Worm (Caenorhabditis elegans): ENCODE results near the gene lipl-2.

Gene lipl-2

DNA sequence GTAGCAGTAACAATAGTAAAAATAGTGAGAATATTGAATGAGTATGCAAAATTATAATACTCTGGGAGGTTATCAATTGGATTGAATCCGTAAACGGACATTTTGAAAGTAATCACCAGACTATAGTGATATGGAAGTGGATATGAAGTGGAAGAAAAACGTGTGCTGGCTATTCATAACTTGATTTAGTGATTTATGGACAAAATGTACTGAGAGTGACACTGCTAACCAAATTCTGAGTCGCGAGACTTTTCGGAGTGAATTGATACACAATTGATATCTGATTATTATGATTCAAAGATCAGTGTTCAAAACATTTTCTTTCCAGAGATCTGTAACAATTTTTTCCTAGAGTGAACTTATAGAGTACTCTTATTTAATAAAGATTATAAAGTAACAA lies 44.6 kb downstream of the lipl-2 start, which contains the start of gene sru-38:
Gene sru-38 (minus strand): TSS at position 101 of the 400 bp plus-strand sequence.
- TF ChIP-seq sea-1 (GFP tag; conservative IDR thresholded peaks at IDR 0.05) (no peak), F13C5.2 (tag; optimal IDR thresholded peaks at IDR 0.05) (no peak), aly-1 (tag; optimal IDR thresholded peaks at IDR 0.05) (no peak), scrt-1 (GFP tag; IDR thresholded peaks at IDR 0.05) (no peak)

DNA sequence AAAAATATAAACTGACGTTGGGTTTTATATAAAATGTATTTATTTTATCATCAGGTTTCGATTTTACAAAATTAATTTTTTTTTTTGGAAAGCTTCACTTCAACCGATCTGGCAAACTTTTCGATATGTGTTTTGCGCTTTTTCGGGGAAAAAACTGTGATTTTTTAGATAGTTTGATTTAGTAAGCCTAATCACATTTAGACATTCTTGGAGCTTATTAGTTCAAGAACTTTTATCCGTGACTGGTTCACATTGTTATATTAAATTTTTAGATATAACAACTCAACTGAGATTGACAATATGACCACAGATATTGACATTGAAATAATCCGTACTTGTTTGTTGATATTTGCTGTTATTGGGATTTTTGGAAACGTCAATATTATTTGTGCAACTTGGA lies 46.3 kb downstream of the lipl-2 start, which contains the start of gene srsx-21:
Gene srsx-21 (plus strand): TSS at position 301 of the 400 bp plus-strand sequence.
- no peak for TF ChIP-seq sea-1 (GFP tag; conservative IDR thresholded peaks at IDR 0.05)
- no peak for TF ChIP-seq ceh-36 (tag; optimal IDR thresholded peaks at IDR 0.05)
- no peak for TF ChIP-seq tbx-11 (GFP tag; IDR thresholded peaks at IDR 0.05)
- no peak for TF ChIP-seq hnd-1 (tag; optimal IDR thresholded peaks at IDR 0.05)
- TF ChIP-seq hmg-4 (GFP tag; optimal IDR thresholded peaks at IDR 0.05) = no peak
- TF ChIP-seq scrt-1 (GFP tag; IDR thresholded peaks at IDR 0.05) = no peak
- no peak for TF ChIP-seq ets-7 (tag; optimal IDR thresholded peaks at IDR 0.05)
- no peak for TF ChIP-seq B0310.2 (tag; optimal IDR thresholded peaks at IDR 0.05)
- no peak for TF ChIP-seq ceh-13 (GFP tag; optimal IDR thresholded peaks at IDR 0.05)
- no peak for TF ChIP-seq ama-1 (optimal IDR thresholded peaks at IDR 0.05)
- TF ChIP-seq pes-1 (GFP tag; IDR thresholded peaks at IDR 0.05) = no peak
- no peak for TF ChIP-seq tbx-37 (GFP tag; conservative IDR thresholded peaks at IDR 0.05)
- TF ChIP-seq flt-1 (GFP tag; IDR thresholded peaks at IDR 0.05) = no peak
- TF ChIP-seq aly-1 (tag; optimal IDR thresholded peaks at IDR 0.05) = no peak
- TF ChIP-seq F13C5.2 (tag; optimal IDR thresholded peaks at IDR 0.05) = no peak
- TF ChIP-seq hmbx-1 (tag; optimal IDR thresholded peaks at IDR 0.05) = no peak
- TF ChIP-seq tra-4 (tag; optimal IDR thresholded peaks at IDR 0.05) = no peak

DNA sequence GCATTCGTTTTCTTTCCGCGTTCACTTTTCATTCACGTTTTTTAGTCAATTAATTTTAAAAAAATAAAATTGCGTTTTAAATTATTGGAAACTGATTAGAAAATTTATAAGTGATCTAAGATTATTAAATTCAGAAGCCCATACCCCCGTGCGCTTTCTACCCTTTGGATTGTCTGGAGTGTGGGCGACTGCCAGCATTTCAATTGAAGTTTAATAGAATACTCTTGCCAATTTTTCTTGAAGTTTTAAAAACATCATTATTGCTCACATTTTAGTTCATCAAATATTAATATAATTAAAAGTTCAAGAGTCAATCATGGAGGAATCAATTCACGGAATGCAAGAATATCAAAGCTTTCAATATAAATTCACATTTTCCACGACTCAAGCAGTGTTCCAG lies 50.0 kb downstream of the lipl-2 start, which contains the start of gene sru-36:
Gene sru-36 (plus strand): TSS at position 301 of the 400 bp plus-strand sequence.
- TF ChIP-seq ceh-36 (tag; optimal IDR thresholded peaks at IDR 0.05) (no peak), aly-1 (tag; optimal IDR thresholded peaks at IDR 0.05) (no peak), ets-7 (tag; optimal IDR thresholded peaks at IDR 0.05) (no peak), hnd-1 (tag; optimal IDR thresholded peaks at IDR 0.05) (no peak), F13C5.2 (tag; optimal IDR thresholded peaks at IDR 0.05) (no peak), tra-4 (tag; optimal IDR thresholded peaks at IDR 0.05) (no peak), scrt-1 (GFP tag; IDR thresholded peaks at IDR 0.05) (no peak), B0310.2 (tag; optimal IDR thresholded peaks at IDR 0.05) (no peak), tbx-11 (GFP tag; IDR thresholded peaks at IDR 0.05) (no peak), tbx-37 (GFP tag; conservative IDR thresholded peaks at IDR 0.05) (no peak), pes-1 (GFP tag; IDR thresholded peaks at IDR 0.05) (no peak), ama-1 (optimal IDR thresholded peaks at IDR 0.05) (no peak), hmbx-1 (tag; optimal IDR thresholded peaks at IDR 0.05) (no peak)
